Fruit fly (Drosophila melanogaster): ENCODE results near the gene Ir94c.

Ir94c gene

DNA sequence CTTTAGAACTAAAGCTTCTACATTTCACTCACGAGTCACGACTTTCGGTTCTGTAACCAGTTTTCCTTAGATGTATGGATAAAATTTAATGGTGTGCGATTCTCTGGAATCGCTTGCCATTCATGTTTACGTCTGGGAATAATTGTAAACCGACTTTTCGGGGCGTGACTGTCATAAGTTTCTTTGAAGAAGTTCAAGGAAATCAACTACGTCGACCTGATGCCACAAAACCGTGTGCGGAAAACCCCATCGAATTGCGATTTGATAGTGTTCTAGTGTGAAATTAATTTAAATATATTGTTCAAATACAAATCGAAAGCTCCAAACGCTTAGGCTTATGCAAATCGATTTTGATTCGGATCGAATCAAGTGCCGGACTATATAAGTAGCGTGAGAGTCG is 32.5 kb downstream of the Ir94c start, which contains the start of gene BomBc3:
TSS of gene BomBc3 (plus strand) at position 301 of the 400 bp plus-strand sequence.
- TF ChIP-seq CG17801 (GFP tag; optimal IDR thresholded peaks at IDR 0.05; ENCODE audit: partially characterized antibody), result no peak

DNA sequence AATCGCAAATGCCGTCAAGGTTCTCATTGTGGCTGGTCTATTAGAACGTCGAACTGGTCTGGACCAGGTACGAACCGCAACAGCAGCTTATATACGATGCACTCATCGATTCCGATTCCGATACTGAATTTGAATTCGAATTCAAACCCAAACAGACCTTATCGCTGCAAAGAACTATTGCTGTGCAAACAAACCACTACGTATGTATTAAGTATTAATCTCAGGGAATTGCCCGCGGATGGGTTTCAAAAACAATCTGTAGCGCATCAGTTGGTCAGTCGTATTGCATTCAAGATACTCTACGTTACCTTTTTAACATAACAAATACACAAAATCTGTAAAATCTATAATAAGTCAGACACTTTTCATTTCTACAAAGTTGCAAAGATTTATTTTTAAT is 33.0 kb downstream of the Ir94c start, which contains the start of gene BomT3:
TSS of gene BomT3 (minus strand) at position 101 of the 400 bp plus-strand sequence.
- no peak for TF ChIP-seq CG17801 (GFP tag; optimal IDR thresholded peaks at IDR 0.05; ENCODE audit: partially characterized antibody)

DNA sequence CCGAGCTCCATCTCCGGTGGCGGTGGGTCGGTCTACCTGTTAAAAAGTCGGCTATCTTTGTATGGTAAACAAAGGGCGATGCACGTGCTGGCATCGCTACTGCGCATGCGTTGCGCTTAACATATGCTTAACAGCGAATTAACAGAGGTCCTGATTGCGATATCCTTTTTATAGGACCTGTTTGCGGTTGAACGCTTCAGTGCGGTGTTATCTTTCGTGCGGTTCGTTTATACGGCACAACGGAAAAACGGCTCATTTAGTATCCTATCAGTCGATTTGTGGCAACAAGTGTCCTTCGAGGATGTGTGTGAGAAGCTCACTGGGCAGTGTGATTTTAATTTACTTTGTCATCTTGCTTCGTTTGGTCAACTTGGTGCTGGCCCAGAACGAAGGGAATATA is 39.1 kb downstream of the Ir94c start, which contains the start of gene CG13408:
TSS of gene CG13408 (plus strand) at position 222 of the 400 bp plus-strand sequence.
- TF ChIP-seq CG17801 (GFP tag; optimal IDR thresholded peaks at IDR 0.05; ENCODE audit: partially characterized antibody), result no peak

DNA sequence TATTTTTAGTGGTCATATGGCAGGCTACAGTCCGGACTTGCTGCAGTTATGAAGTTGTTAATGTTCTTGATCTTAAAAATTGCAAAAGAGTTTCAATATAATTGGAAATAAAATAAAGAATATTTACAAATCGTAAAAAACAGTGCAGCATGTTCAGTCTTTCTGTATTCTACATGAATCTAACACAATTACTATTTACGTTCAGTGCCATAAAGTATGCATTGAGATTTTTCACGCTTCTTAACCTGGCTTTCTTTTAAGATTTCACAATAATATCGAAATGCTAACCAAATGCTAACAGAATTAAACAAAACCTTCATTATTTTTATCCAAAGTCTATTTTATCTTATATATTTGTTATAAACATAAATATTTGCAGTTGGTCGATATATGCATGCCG is 46.7 kb downstream of the Ir94c start:
- TF ChIP-seq CG17801 (GFP tag; optimal IDR thresholded peaks at IDR 0.05; ENCODE audit: partially characterized antibody), result no peak

DNA sequence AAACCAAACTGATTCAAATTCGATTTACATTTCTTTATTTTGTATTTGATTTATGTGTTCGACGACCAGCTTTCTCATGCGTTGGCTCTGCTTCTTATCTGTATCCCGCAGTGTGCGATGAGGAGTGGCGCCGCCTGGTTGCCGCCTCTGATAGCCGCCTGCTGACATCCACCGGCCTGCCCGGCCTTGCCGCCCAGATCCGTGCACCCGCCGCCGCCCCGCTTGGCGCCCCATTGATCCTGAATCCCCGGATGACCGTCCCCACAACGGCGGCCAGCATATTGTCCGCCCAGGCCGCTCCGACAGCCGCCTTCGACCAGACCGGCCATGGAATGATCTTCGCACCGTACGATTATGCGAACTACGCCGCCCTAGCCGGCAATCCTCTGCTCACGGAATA is 47.6 kb downstream of the Ir94c start:
- TF ChIP-seq CG17801 (GFP tag; optimal IDR thresholded peaks at IDR 0.05; ENCODE audit: partially characterized antibody), result no peak

Data from ovary, adult (tissue).